Fruit fly (Drosophila melanogaster): ENCODE measurements around the gene CG4789.

The CG4789 gene

dm6 chrX:16815168-16815567, 14.4 kb downstream of the CG4789 start (continued):
- no peak for TF ChIP-seq Abd-B (GFP tag; optimal IDR thresholded peaks at IDR 0.05)
- TF ChIP-seq ato (GFP tag; IDR thresholded peaks at IDR 0.05; ENCODE audit: partially characterized antibody): no peak
- TF ChIP-seq CG6254 (GFP tag; optimal IDR thresholded peaks at IDR 0.05): no peak
- peak; percentile 23 for TF ChIP-seq fd96Cb (tag; optimal IDR thresholded peaks at IDR 0.05)
- TF ChIP-seq pan (optimal IDR thresholded peaks at IDR 0.05): no peak
- peak in 1 of 2 experiments; percentile 49 for TF ChIP-seq pan (GFP tag; optimal IDR thresholded peaks at IDR 0.05 in 1 of 2, IDR thresholded peaks at IDR 0.05 in 1 of 2)
- TF ChIP-seq CG13123 (GFP tag; optimal IDR thresholded peaks at IDR 0.05): no peak
- TF ChIP-seq cad (GFP tag; optimal IDR thresholded peaks at IDR 0.05): no peak
- TF ChIP-seq hbn (GFP tag; IDR thresholded peaks at IDR 0.05; ENCODE audit: partially characterized antibody): no peak
- no peak for TF ChIP-seq CG14050 (GFP tag; IDR thresholded peaks at IDR 0.05)
- TF ChIP-seq E2f2 (GFP tag; IDR thresholded peaks at IDR 0.05): no peak
- TF ChIP-seq Oaz (GFP tag; IDR thresholded peaks at IDR 0.05): no peak
- no peak for TF ChIP-seq pb (GFP tag; optimal IDR thresholded peaks at IDR 0.05)
- no peak for TF ChIP-seq salm (tag; optimal IDR thresholded peaks at IDR 0.05)
- no peak for TF ChIP-seq dimm (GFP tag; IDR thresholded peaks at IDR 0.05)
- TF ChIP-seq Oli (tag; optimal IDR thresholded peaks at IDR 0.05): peak; percentile 20
- TF ChIP-seq sna (GFP tag; IDR thresholded peaks at IDR 0.05; ENCODE audit: partially characterized antibody): no peak
- TF ChIP-seq bigmax (GFP tag; optimal IDR thresholded peaks at IDR 0.05): no peak
- TF ChIP-seq nau (GFP tag; optimal IDR thresholded peaks at IDR 0.05): no peak
- peak; percentile 68 for TF ChIP-seq CG11504 (tag; optimal IDR thresholded peaks at IDR 0.05)
- TF ChIP-seq Dref (GFP tag; IDR thresholded peaks at IDR 0.05): no peak
- TF ChIP-seq lab (GFP tag; optimal IDR thresholded peaks at IDR 0.05): peak; percentile 24
- no peak for TF ChIP-seq gsb-n (tag; optimal IDR thresholded peaks at IDR 0.05)
- no peak for TF ChIP-seq Fer2 (tag; optimal IDR thresholded peaks at IDR 0.05)
- TF ChIP-seq CG6854 (GFP tag; optimal IDR thresholded peaks at IDR 0.05): no peak
- no peak for TF ChIP-seq peb (GFP tag; IDR thresholded peaks at IDR 0.05)
- TF ChIP-seq CG16815 (GFP tag; optimal IDR thresholded peaks at IDR 0.05): no peak
- no peak for TF ChIP-seq HLH54F (GFP tag; optimal IDR thresholded peaks at IDR 0.05)
- no peak for TF ChIP-seq Max (GFP tag; optimal IDR thresholded peaks at IDR 0.05)
- peak in 1 of 2 experiments; percentile 8 for TF ChIP-seq Pdp1 (GFP tag; optimal IDR thresholded peaks at IDR 0.05)
- no peak for TF ChIP-seq chinmo (GFP tag; IDR thresholded peaks at IDR 0.05; ENCODE audit: partially characterized antibody)
- TF ChIP-seq CG7372 (GFP tag; IDR thresholded peaks at IDR 0.05): no peak
- TF ChIP-seq crol (GFP tag; IDR thresholded peaks at IDR 0.05): no peak
- TF ChIP-seq scrt (GFP tag; optimal IDR thresholded peaks at IDR 0.05): no peak
- TF ChIP-seq CG10431 (GFP tag; optimal IDR thresholded peaks at IDR 0.05): no peak
- no peak for TF ChIP-seq Trl (optimal IDR thresholded peaks at IDR 0.05)
- no peak for TF ChIP-seq Trl (GFP tag; optimal IDR thresholded peaks at IDR 0.05)
- no peak for TF ChIP-seq ase (GFP tag; IDR thresholded peaks at IDR 0.05)
- no peak for TF ChIP-seq dpn (GFP tag; optimal IDR thresholded peaks at IDR 0.05)
- TF ChIP-seq CG2712 (tag; optimal IDR thresholded peaks at IDR 0.05): peak; percentile 13
- TF ChIP-seq CG11247 (GFP tag; IDR thresholded peaks at IDR 0.05): no peak
- TF ChIP-seq CG6791 (GFP tag; IDR thresholded peaks at IDR 0.05; ENCODE audit: partially characterized antibody): no peak
- peak; percentile 21 for TF ChIP-seq Blimp-1 (GFP tag; optimal IDR thresholded peaks at IDR 0.05)
- no peak for TF ChIP-seq org-1 (GFP tag; optimal IDR thresholded peaks at IDR 0.05)
- peak; percentile 26; the same call in 1 of the 2 replicates for TF ChIP-seq CG32767 (GFP tag; IDR thresholded peaks at IDR 0.05)
- TF ChIP-seq CG8388 (GFP tag; optimal IDR thresholded peaks at IDR 0.05): no peak
- TF ChIP-seq NFAT (GFP tag; IDR thresholded peaks at IDR 0.05): no peak
- TF ChIP-seq Myb (GFP tag; optimal IDR thresholded peaks at IDR 0.05): no peak
- no peak for TF ChIP-seq CG7745 (tag; optimal IDR thresholded peaks at IDR 0.05)
- TF ChIP-seq tx (GFP tag; optimal IDR thresholded peaks at IDR 0.05): no peak
- peak; percentile 8 for TF ChIP-seq CG17359 (tag; optimal IDR thresholded peaks at IDR 0.05)
- TF ChIP-seq Elba2 (GFP tag; optimal IDR thresholded peaks at IDR 0.05): no peak

All from whole organism, embryonic.